Worm (Caenorhabditis elegans) whole organism, L1 larva: ENCODE measurements around the gene pha-4.

Source experiments
- C04F5.9 ChIP-seq: sonication (generic microtip); optimal IDR thresholded peaks from 2 replicates; lab custom pipeline; 2016; ENCODE audit warnings: missing genetic modification characterization, missing compliant biosample characterization
- C34B4.2 ChIP-seq: sonication (generic microtip); optimal IDR thresholded peaks from 2 replicates; lab custom pipeline; 2017; ENCODE audit warnings: mild to moderate bottlenecking, missing genetic modification characterization, missing compliant biosample characterization
- aly-2 ChIP-seq: fragments of 150-350 bp; optimal IDR thresholded peaks from 2 replicates; lab custom pipeline; 2014; ENCODE audit warnings: missing biosample characterization, missing genetic modification characterization
- blmp-1 ChIP-seq: fragments of 150-350 bp; optimal IDR thresholded peaks from 2 replicates; lab custom pipeline; 2014; ENCODE audit warnings: missing biosample characterization, missing genetic modification characterization
- ceh-82 ChIP-seq, 3 experiments: fragments of 150-350 bp in 1 of 3; sonication (generic microtip) in 2 of 3; optimal IDR thresholded peaks; 2 replicates each; lab custom pipeline; 2014 to 2017; ENCODE audit warnings: missing biosample characterization in 3 of 3, missing genetic modification characterization in 3 of 3
- ceh-90 ChIP-seq: sonication (generic microtip); optimal IDR thresholded peaks from 2 replicates; lab custom pipeline; 2016; ENCODE audit warnings: missing genetic modification characterization, missing compliant biosample characterization
- dsc-1 ChIP-seq: sonication (generic microtip); optimal IDR thresholded peaks from 2 replicates; lab custom pipeline; 2016; ENCODE audit warnings: mild to moderate bottlenecking, missing genetic modification characterization, missing compliant biosample characterization
- efl-1 ChIP-seq, 4 experiments: fragments of 150-350 bp; optimal IDR thresholded peaks in 3 of 4; peaks in 1 of 4; 1 replicate in 1 of 4; 2 replicates in 3 of 4; lab custom pipeline; 2014; ENCODE audit warnings: missing biosample characterization in 2 of 4, missing genetic modification characterization in 2 of 4, missing genetic modification reagents in 2 of 4
- egl-27 ChIP-seq, 2 experiments: fragments of 150-350 bp in 1 of 2; sonication (generic microtip); optimal IDR thresholded peaks; 3 replicates each; lab custom pipeline; 2017 to 2018; ENCODE audit warnings: missing biosample characterization in 2 of 2, missing genetic modification characterization in 2 of 2, missing genetic modification reagents in 2 of 2
- elt-2 ChIP-seq: sonication (generic microtip); optimal IDR thresholded peaks from 2 replicates; lab custom pipeline; 2016; ENCODE audit warnings: missing genetic modification characterization, mild to moderate bottlenecking, inconsistent platforms, missing compliant biosample characterization, missing genetic modification reagents
- fkh-8 ChIP-seq: sonication (generic microtip); optimal IDR thresholded peaks from 2 replicates; lab custom pipeline; 2016; ENCODE audit warnings: mild to moderate bottlenecking, missing genetic modification characterization, missing compliant biosample characterization
- fos-1 ChIP-seq: fragments of 150-350 bp; optimal IDR thresholded peaks from 2 replicates; lab custom pipeline; 2014; ENCODE audit warnings: missing biosample characterization, missing genetic modification characterization
- grh-1 ChIP-seq: fragments of 200-800 bp; sonication (Bioruptor generic); IDR thresholded peaks from 2 replicates; pipeline ENCODE4 v1.3.6; 2022; ENCODE audit warnings: missing genetic modification reagents, missing genetic modification characterization, missing compliant biosample characterization
- hlh-17 ChIP-seq: fragments of 200-800 bp; sonication (Bioruptor generic); optimal IDR thresholded peaks from 2 replicates; lab custom pipeline; 2018; ENCODE audit warnings: missing genetic modification characterization, mild to moderate bottlenecking, missing compliant biosample characterization, moderate library complexity, borderline replicate concordance
- hlh-4 ChIP-seq: sonication (generic microtip); optimal IDR thresholded peaks from 2 replicates; lab custom pipeline; 2016; ENCODE audit warnings: mild to moderate bottlenecking, missing genetic modification characterization, missing compliant biosample characterization
- lin-13 ChIP-seq: fragments of 150-350 bp; optimal IDR thresholded peaks from 2 replicates; lab custom pipeline; 2014; ENCODE audit warnings: missing biosample characterization, missing genetic modification reagents, missing genetic modification characterization
- lin-14 ChIP-seq: fragments of 200-800 bp; sonication (Bioruptor generic); optimal IDR thresholded peaks from 2 replicates; lab custom pipeline; 2018; ENCODE audit warnings: mild to moderate bottlenecking, missing genetic modification characterization, moderate library complexity, missing compliant biosample characterization
- lin-15B ChIP-seq: fragments of 150-350 bp; sonication (generic microtip); optimal IDR thresholded peaks from 3 replicates; lab custom pipeline; 2014; ENCODE audit warnings: missing biosample characterization, missing genetic modification characterization
- lin-35 ChIP-seq, 2 experiments: fragments of 150-350 bp; optimal IDR thresholded peaks; 2 replicates each; lab custom pipeline; 2014; ENCODE audit warnings: missing biosample characterization in 2 of 2, missing genetic modification characterization in 2 of 2, missing genetic modification reagents in 2 of 2
- lir-3 ChIP-seq: sonication (generic microtip); optimal IDR thresholded peaks from 2 replicates; lab custom pipeline; 2016; ENCODE audit warnings: mild to moderate bottlenecking, missing genetic modification characterization, moderate library complexity, missing compliant biosample characterization; ENCODE audit not compliant: poor library complexity
- lsy-2 ChIP-seq, 2 experiments: fragments of 150-350 bp; optimal IDR thresholded peaks; 2 replicates each; lab custom pipeline; 2014; ENCODE audit warnings: missing biosample characterization in 2 of 2, missing genetic modification characterization in 2 of 2
- mab-9 ChIP-seq: fragments of 200-800 bp; sonication (Bioruptor generic); IDR thresholded peaks from 2 replicates; pipeline ENCODE4 v1.3.6; 2022; ENCODE audit warnings: missing genetic modification reagents, missing genetic modification characterization, missing compliant biosample characterization
- mdl-1 ChIP-seq, 2 experiments: fragments of 150-350 bp; optimal IDR thresholded peaks; 2 replicates each; lab custom pipeline; 2014 to 2017; ENCODE audit warnings: missing biosample characterization in 2 of 2, missing genetic modification characterization in 2 of 2, inconsistent platforms in 1 of 2
- mep-1 ChIP-seq: fragments of 150-350 bp; optimal IDR thresholded peaks from 2 replicates; lab custom pipeline; 2014; ENCODE audit warnings: missing biosample characterization, missing genetic modification characterization
- nhr-11 ChIP-seq: fragments of 150-350 bp; optimal IDR thresholded peaks from 2 replicates; lab custom pipeline; 2014; ENCODE audit warnings: missing biosample characterization, missing genetic modification characterization
- nhr-19 ChIP-seq: fragments of 200-800 bp; sonication (Bioruptor generic); conservative IDR thresholded peaks from 2 replicates; pipeline ENCODE4 v1.3.6; 2022; ENCODE audit warnings: missing genetic modification characterization, missing compliant biosample characterization
- nhr-20 ChIP-seq: sonication (generic microtip); optimal IDR thresholded peaks from 2 replicates; lab custom pipeline; 2016; ENCODE audit warnings: mild to moderate bottlenecking, missing genetic modification characterization, missing compliant biosample characterization
- nhr-237 ChIP-seq: fragments of 150-350 bp; optimal IDR thresholded peaks from 2 replicates; lab custom pipeline; 2014; ENCODE audit warnings: missing biosample characterization, missing genetic modification characterization
- nhr-28 ChIP-seq: fragments of 150-350 bp; optimal IDR thresholded peaks from 2 replicates; lab custom pipeline; 2014; ENCODE audit warnings: missing biosample characterization, missing genetic modification characterization
- nhr-47 ChIP-seq: sonication (generic microtip); optimal IDR thresholded peaks from 2 replicates; lab custom pipeline; 2016; ENCODE audit warnings: mild to moderate bottlenecking, missing genetic modification characterization, moderate library complexity, missing compliant biosample characterization
- nhr-71 ChIP-seq: sonication (generic microtip); optimal IDR thresholded peaks from 2 replicates; lab custom pipeline; 2016; ENCODE audit warnings: mild to moderate bottlenecking, missing genetic modification characterization, moderate library complexity, missing compliant biosample characterization
- nhr-76 ChIP-seq: sonication (generic microtip); optimal IDR thresholded peaks from 2 replicates; lab custom pipeline; 2017; ENCODE audit warnings: missing biosample characterization, missing genetic modification characterization
- nhr-84 ChIP-seq: sonication (generic microtip); optimal IDR thresholded peaks from 2 replicates; lab custom pipeline; 2017; ENCODE audit warnings: missing biosample characterization, missing genetic modification characterization
- nhr-85 ChIP-seq: sonication (generic microtip); peaks from one replicate; lab custom pipeline; 2016; ENCODE audit warnings: missing genetic modification characterization, inconsistent platforms, missing compliant biosample characterization
- rnt-1 ChIP-seq: sonication (generic microtip); optimal IDR thresholded peaks from 2 replicates; lab custom pipeline; 2016; ENCODE audit warnings: mild to moderate bottlenecking, missing genetic modification characterization, moderate library complexity, missing compliant biosample characterization
- skn-1 ChIP-seq: fragments of 150-350 bp; optimal IDR thresholded peaks from 2 replicates; lab custom pipeline; 2014; ENCODE audit warnings: missing biosample characterization, missing genetic modification characterization
- snpc-4 ChIP-seq: fragments of 150-350 bp; optimal IDR thresholded peaks from 2 replicates; lab custom pipeline; 2014; ENCODE audit warnings: missing biosample characterization, missing genetic modification characterization
- snu-23 ChIP-seq: sonication (generic microtip); optimal IDR thresholded peaks from 2 replicates; lab custom pipeline; 2016; ENCODE audit warnings: missing genetic modification characterization, missing compliant biosample characterization
- swsn-7 ChIP-seq: sonication (generic microtip); optimal IDR thresholded peaks from 2 replicates; lab custom pipeline; 2016; ENCODE audit warnings: missing genetic modification characterization, missing compliant biosample characterization
- tbx-2 ChIP-seq: sonication (generic microtip); optimal IDR thresholded peaks from 2 replicates; lab custom pipeline; 2016; ENCODE audit warnings: missing genetic modification characterization, missing compliant biosample characterization
- tlp-1 ChIP-seq: fragments of 150-350 bp; optimal IDR thresholded peaks from 2 replicates; lab custom pipeline; 2014; ENCODE audit warnings: missing biosample characterization, missing genetic modification characterization
- unc-130 ChIP-seq: fragments of 150-350 bp; optimal IDR thresholded peaks from 2 replicates; lab custom pipeline; 2017; ENCODE audit warnings: missing biosample characterization, missing genetic modification characterization, inconsistent platforms
- unc-30 ChIP-seq: sonication (generic microtip); optimal IDR thresholded peaks from 2 replicates; lab custom pipeline; 2017; ENCODE audit warnings: missing biosample characterization, missing genetic modification characterization
- unc-98 ChIP-seq: fragments of 200-800 bp; sonication (Bioruptor generic); IDR thresholded peaks from 2 replicates; pipeline ENCODE4 v1.3.6; 2022; ENCODE audit warnings: missing genetic modification characterization, missing compliant biosample characterization
- vab-15 ChIP-seq: sonication (generic microtip); optimal IDR thresholded peaks from 2 replicates; lab custom pipeline; 2017; ENCODE audit warnings: missing genotype, mild to moderate bottlenecking, missing genetic modification characterization, missing compliant biosample characterization
- xbp-1 ChIP-seq: sonication (generic microtip); optimal IDR thresholded peaks from 2 replicates; lab custom pipeline; 2016; ENCODE audit warnings: missing genetic modification characterization, missing compliant biosample characterization
- ztf-4 ChIP-seq: fragments of 150-350 bp; optimal IDR thresholded peaks from 2 replicates; lab custom pipeline; 2014; ENCODE audit warnings: missing biosample characterization, missing genetic modification characterization

Gene pha-4

ce11 chrV:20703998-20704572, 48.8 kb upstream of the pha-4 start, which contains the start of the genes F53F8.5 and F53F8.6 (continued):
- TF ChIP-seq C04F5.9 (no peak), lsy-2 (tag; optimal IDR thresholded peaks at IDR 0.05; lab: Kevin White, UChicago) (peak; percentile 77 to 80), nhr-237 (tag; lab: Kevin White, UChicago) (no peak), nhr-11 (tag; lab: Kevin White, UChicago) (peak; percentile 21), skn-1 (tag; lab: Kevin White, UChicago) (peak; percentile 60), grh-1 (GFP tag; lab: Robert Waterston, UW) (peak; percentile 55; the same call in 1 of the 2 replicates), vab-15 (no peak), nhr-19 (GFP tag; lab: Robert Waterston, UW) (peak; percentile 62), lin-14 (GFP tag; lab: Kevin White, UChicago) (peak; percentile 55), mep-1 (tag; lab: Kevin White, UChicago) (peak; percentile 62), ceh-90 (tag; lab: Kevin White, UChicago) (no peak), nhr-71 (tag; lab: Kevin White, UChicago) (peak; percentile 82), nhr-20 (tag; lab: Kevin White, UChicago) (peak; percentile 58), lin-35 (GFP tag; optimal IDR thresholded peaks at IDR 0.05; lab: Kevin White, UChicago) (peak; percentile 90 to 95), unc-130 (tag; lab: Kevin White, UChicago) (peak; percentile 44), efl-1 (optimal IDR thresholded peaks at IDR 0.05; lab: Kevin White, UChicago) (peak; percentile 47 to 93), efl-1 (GFP tag; optimal IDR thresholded peaks at IDR 0.05 in 1 of 2; lab: Kevin White, UChicago) (peak; percentile 92 to 99), xbp-1 (peak; percentile 56), blmp-1 (tag; lab: Kevin White, UChicago) (peak; percentile 28), dsc-1 (tag; lab: Kevin White, UChicago) (peak; percentile 62), ceh-82 (tag; optimal IDR thresholded peaks at IDR 0.05; lab: Kevin White, UChicago) (peak; percentile 29 to 57 (median 53)), lin-15B (tag; lab: Kevin White, UChicago) (peak; percentile 6), mab-9 (GFP tag; lab: Robert Waterston, UW) (no peak), nhr-47 (tag; lab: Kevin White, UChicago) (peak; percentile 82), fos-1 (peak; percentile 20), swsn-7 (tag; lab: Kevin White, UChicago) (peak; percentile 67), nhr-76 (tag; lab: Kevin White, UChicago) (no peak), rnt-1 (tag; lab: Kevin White, UChicago) (peak; percentile 70)
- TF ChIP-seq, all 84 proteins: peak for 35

ce11 chrV:20710156-20710555, 42.7 kb upstream of the pha-4 start:
- no peak for TF ChIP-seq unc-98 (GFP tag; lab: Robert Waterston, UW)
- TF ChIP-seq nhr-28 (tag; lab: Kevin White, UChicago) = no peak
- TF ChIP-seq fkh-8 (tag; lab: Kevin White, UChicago) = peak; percentile 47
- no peak for TF ChIP-seq C04F5.9
- peak; percentile 77 for TF ChIP-seq rnt-1 (tag; lab: Kevin White, UChicago)
- TF ChIP-seq nhr-71 (tag; lab: Kevin White, UChicago) = peak; percentile 66
- peak; percentile 18 for TF ChIP-seq tbx-2
- TF ChIP-seq lin-13 (GFP tag; lab: Kevin White, UChicago) = no peak
- peak; percentile 39 for TF ChIP-seq snu-23 (GFP tag; lab: Kevin White, UChicago)
- no peak for TF ChIP-seq hlh-17 (GFP tag; lab: Kevin White, UChicago)
- TF ChIP-seq ztf-4 (tag; lab: Kevin White, UChicago) = peak; percentile 69
- TF ChIP-seq blmp-1 (tag; lab: Kevin White, UChicago) = no peak
- peak; percentile 81 for TF ChIP-seq lin-14 (GFP tag; lab: Kevin White, UChicago)
- TF ChIP-seq lin-15B (tag; lab: Kevin White, UChicago) = no peak
- TF ChIP-seq unc-30 (tag; lab: Kevin White, UChicago) = no peak
- TF ChIP-seq nhr-84 (tag; lab: Kevin White, UChicago) = no peak
- no peak for TF ChIP-seq fos-1
- TF ChIP-seq hlh-4 (tag; lab: Kevin White, UChicago) = no peak
- no peak for TF ChIP-seq egl-27 (tag; optimal IDR thresholded peaks at IDR 0.05; lab: Kevin White, UChicago)
- peak; percentile 26 for TF ChIP-seq nhr-47 (tag; lab: Kevin White, UChicago)
- TF ChIP-seq efl-1 (optimal IDR thresholded peaks at IDR 0.05; lab: Kevin White, UChicago) = peak; percentile 18 to 31
- no peak for TF ChIP-seq efl-1 (GFP tag; optimal IDR thresholded peaks at IDR 0.05 in 1 of 2; lab: Kevin White, UChicago)
- TF ChIP-seq unc-130 (tag; lab: Kevin White, UChicago) = peak; percentile 10
- no peak for TF ChIP-seq aly-2
- TF ChIP-seq lsy-2 (tag; optimal IDR thresholded peaks at IDR 0.05; lab: Kevin White, UChicago) = peak; percentile 50 to 51
- peak; percentile 6 for TF ChIP-seq xbp-1
- TF ChIP-seq nhr-85 (tag; lab: Kevin White, UChicago) = no peak
- TF ChIP-seq mdl-1 (tag; optimal IDR thresholded peaks at IDR 0.05; lab: Kevin White, UChicago) = peak in 1 of 2 experiments; percentile 47
- no peak for TF ChIP-seq C34B4.2 (tag; lab: Kevin White, UChicago)
- no peak for TF ChIP-seq nhr-76 (tag; lab: Kevin White, UChicago)
- no peak for TF ChIP-seq tlp-1
- TF ChIP-seq elt-2 (tag; lab: Kevin White, UChicago) = no peak
- TF ChIP-seq lin-35 (GFP tag; optimal IDR thresholded peaks at IDR 0.05; lab: Kevin White, UChicago) = peak in 1 of 2 experiments; percentile 45
- peak; percentile 43 for TF ChIP-seq lir-3 (tag; lab: Kevin White, UChicago)
- TF ChIP-seq snpc-4 (tag; lab: Kevin White, UChicago) = no peak
